Fruit fly (Drosophila melanogaster): Measurements from ENCODE around the gene CG4678.

CG4678 gene

dm6 chrX:16683765-16684164 is 12.2 kb upstream of the CG4678 start, which contains the start of gene Axs (continued):
- TF ChIP-seq CG11560 (tag; IDR thresholded peaks at IDR 0.05) (no peak), CG7839 (tag; optimal IDR thresholded peaks at IDR 0.05) (peak; percentile 9), CG6854 (GFP tag; optimal IDR thresholded peaks at IDR 0.05) (no peak), tin (GFP tag; optimal IDR thresholded peaks at IDR 0.05) (no peak), TFAM (GFP tag; optimal IDR thresholded peaks at IDR 0.05) (no peak), Sry-β (GFP tag; optimal IDR thresholded peaks at IDR 0.05) (peak; percentile 87), inv (GFP tag; IDR thresholded peaks at IDR 0.05; ENCODE audit: partially characterized antibody) (peak; percentile 67), Sry-δ (GFP tag; optimal IDR thresholded peaks at IDR 0.05) (peak; percentile 79), CG18476 (GFP tag; optimal IDR thresholded peaks at IDR 0.05) (no peak), Hmx (GFP tag; optimal IDR thresholded peaks at IDR 0.05) (no peak), CG30020 (tag; optimal IDR thresholded peaks at IDR 0.05) (peak; percentile 4), rib (GFP tag; IDR thresholded peaks at IDR 0.05) (0 out of 2 replicates have a peak, but pooled peaks have one; percentile 34), CG2712 (tag; optimal IDR thresholded peaks at IDR 0.05) (peak; percentile 20), CG12391 (tag; optimal IDR thresholded peaks at IDR 0.05) (peak; percentile 33), HLH3B (GFP tag; IDR thresholded peaks at IDR 0.05) (no peak), pita (GFP tag; optimal IDR thresholded peaks at IDR 0.05) (no peak), CG12155 (GFP tag; optimal IDR thresholded peaks at IDR 0.05) (peak; percentile 99), gfzf (GFP tag; optimal IDR thresholded peaks at IDR 0.05) (peak; percentile 36), D19B (GFP tag; optimal IDR thresholded peaks at IDR 0.05) (no peak), CG42726 (GFP tag; IDR thresholded peaks at IDR 0.05; ENCODE audit: partially characterized antibody) (peak; percentile 86), zfh1 (GFP tag; IDR thresholded peaks at IDR 0.05) (0 out of 3 replicates have a peak, but pooled peaks have one; percentile 7), klu (GFP tag; IDR thresholded peaks at IDR 0.05) (no peak), dpn (GFP tag; optimal IDR thresholded peaks at IDR 0.05) (peak; percentile 26 to 39), CG14965 (GFP tag; optimal IDR thresholded peaks at IDR 0.05; ENCODE audit: borderline replicate concordance) (no peak), CG7987 (GFP tag; optimal IDR thresholded peaks at IDR 0.05) (no peak), Opbp (GFP tag; IDR thresholded peaks at IDR 0.05; ENCODE audit: partially characterized antibody) (peak; percentile 84), Dref (GFP tag; IDR thresholded peaks at IDR 0.05) (peak; percentile 88), unc-4 (GFP tag; IDR thresholded peaks at IDR 0.05; ENCODE audit: partially characterized antibody) (peak; percentile 64), fu2 (GFP tag; optimal IDR thresholded peaks at IDR 0.05) (no peak), bbx (GFP tag; IDR thresholded peaks at IDR 0.05; ENCODE audit: partially characterized antibody) (peak; percentile 79), row (GFP tag; IDR thresholded peaks at IDR 0.05) (peak; percentile 49; the same call in 1 of the 3 replicates), Stat92E (GFP tag; optimal IDR thresholded peaks at IDR 0.05) (peak in 1 of 3 experiments; percentile 43), Myb (GFP tag; optimal IDR thresholded peaks at IDR 0.05) (peak; percentile 84), sob (GFP tag; IDR thresholded peaks at IDR 0.05) (peak; percentile 43; the same call in 1 of the 2 replicates), CG7357 (GFP tag; IDR thresholded peaks at IDR 0.05) (no peak), ci (GFP tag; IDR thresholded peaks at IDR 0.05) (peak; percentile 21; the same call in 1 of the 3 replicates), CG33557 (GFP tag; optimal IDR thresholded peaks at IDR 0.05) (peak; percentile 9), mld (GFP tag; IDR thresholded peaks at IDR 0.05; ENCODE audit: partially characterized antibody) (peak; percentile 70; the same call in 2 of the 3 replicates), CG16815 (GFP tag; optimal IDR thresholded peaks at IDR 0.05) (no peak), CG12104 (GFP tag; optimal IDR thresholded peaks at IDR 0.05) (no peak), chif (GFP tag; optimal IDR thresholded peaks at IDR 0.05) (peak; percentile 3 to 10), Rx (GFP tag; IDR thresholded peaks at IDR 0.05) (no peak), HLH4C (GFP tag; IDR thresholded peaks at IDR 0.05; ENCODE audit: partially characterized antibody) (peak; percentile 48; the same call in 2 of the 3 replicates), CG14860 (GFP tag; IDR thresholded peaks at IDR 0.05; ENCODE audit: partially characterized antibody) (peak; percentile 64), Pdp1 (GFP tag; optimal IDR thresholded peaks at IDR 0.05) (peak in 1 of 2 experiments; percentile 59), CG17186 (GFP tag; optimal IDR thresholded peaks at IDR 0.05) (peak; percentile 40), trh (GFP tag; optimal IDR thresholded peaks at IDR 0.05) (no peak), Med (GFP tag) (peak; percentile 89), Oli (tag; optimal IDR thresholded peaks at IDR 0.05) (no peak)
